Fruit fly (Drosophila melanogaster) S2 (cell line): ENCODE measurements around the gene Hrb27C.

Experiments
- CG8478 ChIP-seq: fragments of >200 bp; optimal IDR thresholded peaks from 2 replicates; lab custom pipeline; 2018
- CTCF ChIP-seq, 2 experiments: fragments of >200 bp; optimal IDR thresholded peaks; 2 replicates each; lab custom pipeline; 2018

Hrb27C gene

dm6 chr2L:6971597-6972036 lies 51.1 kb downstream of the Hrb27C start, which contains the start of gene snRNP-U1-70K:
snRNP-U1-70K (minus strand) TSS chr2L:6971737.
- TF ChIP-seq CTCF (optimal IDR thresholded peaks at IDR 0.05; lab: Kevin White, UChicago) (peak; percentile 38 to 72), CG8478 (lab: Kevin White, UChicago) (no peak)
